Fruit fly (Drosophila melanogaster): ENCODE results near the gene CG34265.

dm6 chr3L:3240597-3241367, 27.5 kb upstream of the CG34265 start:
- no peak for TF ChIP-seq usp (GFP tag; optimal IDR thresholded peaks at IDR 0.05)
- no peak for TF ChIP-seq pan (optimal IDR thresholded peaks at IDR 0.05)
- no peak for TF ChIP-seq Dll (optimal IDR thresholded peaks at IDR 0.05)
